Fruit fly (Drosophila melanogaster) whole organism, embryonic: Measurements from ENCODE around the gene Ubc6.

Source experiments
- ATbp ChIP-seq: fragments of 200-800 bp; sonication (Bioruptor generic); optimal IDR thresholded peaks from 2 replicates; lab custom pipeline; 2017; ENCODE audit warnings: missing biosample characterization, mild to moderate bottlenecking, missing genetic modification characterization, missing genetic modification reagents
- Asciz ChIP-seq: fragments of 200-800 bp; sonication (Bioruptor generic); optimal IDR thresholded peaks from 2 replicates; lab custom pipeline; 2017; ENCODE audit warnings: missing biosample characterization, mild to moderate bottlenecking, missing genetic modification characterization, missing genetic modification reagents
- CG1024 ChIP-seq: fragments of 200-800 bp; sonication (Bioruptor generic); IDR thresholded peaks from 2 replicates; pipeline ENCODE4 v1.3.6; 2022; ENCODE audit warnings: missing biosample characterization, missing genetic modification characterization
- CG11456 ChIP-seq: fragments of 200-800 bp; sonication (Bioruptor generic); IDR thresholded peaks from 3 replicates; pipeline ENCODE4 v1.3.6; 2022; ENCODE audit warnings: missing biosample characterization, missing genetic modification characterization
- CG12299 ChIP-seq: fragments of 200-800 bp; sonication (Bioruptor generic); optimal IDR thresholded peaks from 2 replicates; lab custom pipeline; 2018; ENCODE audit warnings: missing biosample characterization, mild to moderate bottlenecking, missing genetic modification characterization
- CG15011 ChIP-seq: fragments of 200-800 bp; sonication (Bioruptor generic); optimal IDR thresholded peaks from 3 replicates; lab custom pipeline; 2018; ENCODE audit warnings: missing biosample characterization, mild to moderate bottlenecking, missing genetic modification characterization
- CG17186 ChIP-seq: fragments of 200-800 bp; sonication (Bioruptor generic); optimal IDR thresholded peaks from 3 replicates; lab custom pipeline; 2017; ENCODE audit warnings: missing biosample characterization, missing genetic modification reagents, missing genetic modification characterization
- CG17361 ChIP-seq: fragments of 200-800 bp; sonication (Bioruptor generic); IDR thresholded peaks from 3 replicates; pipeline ENCODE4 v1.3.6; 2022; ENCODE audit warnings: missing biosample characterization, missing genetic modification characterization
- CG30020 ChIP-seq: fragments of 200-800 bp; optimal IDR thresholded peaks from 2 replicates; lab custom pipeline; 2019; ENCODE audit warnings: missing biosample characterization, mild to moderate bottlenecking, missing genetic modification characterization, moderate library complexity
- CG3726 ChIP-seq: fragments of 200-800 bp; sonication (Bioruptor generic); IDR thresholded peaks from 3 replicates; pipeline ENCODE4, ENCODE4 v1.3.6; 2022; ENCODE audit warnings: missing biosample characterization, missing genetic modification characterization
- CG43689 ChIP-seq: fragments of 200-800 bp; sonication (Bioruptor generic); IDR thresholded peaks from 2 replicates; pipeline ENCODE4 v1.3.6; 2022; ENCODE audit warnings: missing biosample characterization, missing genetic modification characterization
- CG4820 ChIP-seq: fragments of 200-800 bp; sonication (Bioruptor generic); optimal IDR thresholded peaks from 3 replicates; lab custom pipeline; 2016; ENCODE audit warnings: missing biosample characterization, missing genetic modification characterization
- CG6689 ChIP-seq: fragments of 200-800 bp; sonication (Bioruptor generic); IDR thresholded peaks from 2 replicates; pipeline ENCODE4 v1.3.6; 2022; ENCODE audit warnings: missing biosample characterization, missing genetic modification characterization
- CG8388 ChIP-seq: fragments of 200-800 bp; sonication (Bioruptor generic); optimal IDR thresholded peaks from 2 replicates; lab custom pipeline; 2019; ENCODE audit warnings: missing biosample characterization, mild to moderate bottlenecking, missing genetic modification characterization, moderate library complexity
- Camta ChIP-seq: fragments of 200-800 bp; sonication (Bioruptor generic); optimal IDR thresholded peaks from 2 replicates; lab custom pipeline; 2016; ENCODE audit warnings: missing biosample characterization, missing genetic modification characterization
- CrebB ChIP-seq: fragments of 200-800 bp; sonication (Bioruptor generic); optimal IDR thresholded peaks from 3 replicates; lab custom pipeline; 2018; ENCODE audit warnings: missing biosample characterization, mild to moderate bottlenecking, missing genetic modification characterization
- Deaf1 ChIP-seq: fragments of 200-800 bp; optimal IDR thresholded peaks from 3 replicates; lab custom pipeline; 2019; ENCODE audit warnings: missing biosample characterization, mild to moderate bottlenecking, missing genetic modification characterization, moderate library complexity
- Dll ChIP-seq: fragments of 200-800 bp; sonication (Bioruptor generic); IDR thresholded peaks from 4 replicates; pipeline ENCODE4 v1.3.6; 2022; ENCODE audit warnings: missing biosample characterization, missing genetic modification characterization; ENCODE audit not compliant: partially characterized antibody
- HHEX ChIP-seq: fragments of 200-800 bp; sonication (Bioruptor generic); optimal IDR thresholded peaks from 3 replicates; lab custom pipeline; 2017; ENCODE audit warnings: missing biosample characterization, mild to moderate bottlenecking, missing genetic modification characterization, missing genetic modification reagents
- HLHmδ ChIP-seq: fragments of 200-800 bp; sonication (Bioruptor generic); optimal IDR thresholded peaks from 2 replicates; lab custom pipeline; 2018; ENCODE audit warnings: missing biosample characterization, mild to moderate bottlenecking, missing genetic modification characterization, moderate library complexity
- MBD-R2 ChIP-seq: fragments of 200-800 bp; sonication (Bioruptor generic); IDR thresholded peaks from 2 replicates; pipeline ENCODE4 v1.3.6; 2022; ENCODE audit warnings: missing biosample characterization, missing genetic modification characterization
- Myb ChIP-seq: fragments of 200-800 bp; sonication (Bioruptor generic); optimal IDR thresholded peaks from 2 replicates; lab custom pipeline; 2016; ENCODE audit warnings: missing biosample characterization, missing genetic modification characterization
- Nf-YB ChIP-seq: fragments of 200-800 bp; sonication (Bioruptor generic); optimal IDR thresholded peaks from 3 replicates; lab custom pipeline; 2019; ENCODE audit warnings: missing biosample characterization, mild to moderate bottlenecking, missing genetic modification characterization, moderate library complexity
- TFAM ChIP-seq: fragments of 200-800 bp; sonication (Bioruptor generic); optimal IDR thresholded peaks from 2 replicates; lab custom pipeline; 2017; ENCODE audit warnings: missing biosample characterization, missing genetic modification characterization, inconsistent platforms
- amos ChIP-seq: fragments of 200-800 bp; sonication (Bioruptor generic); IDR thresholded peaks from 2 replicates; pipeline ENCODE4 v1.3.6; 2022; ENCODE audit warnings: missing biosample characterization, missing genetic modification characterization; ENCODE audit not compliant: partially characterized antibody
- bbx ChIP-seq: fragments of 200-800 bp; sonication (Bioruptor generic); IDR thresholded peaks from 2 replicates; pipeline ENCODE4 v1.3.6; 2022; ENCODE audit warnings: missing biosample characterization, missing genetic modification characterization; ENCODE audit not compliant: partially characterized antibody
- cato ChIP-seq: fragments of 200-800 bp; sonication (Bioruptor generic); optimal IDR thresholded peaks from 2 replicates; lab custom pipeline; 2016; ENCODE audit warnings: missing biosample characterization, missing genetic modification characterization, borderline replicate concordance
- esg ChIP-seq: fragments of 200-800 bp; sonication (Bioruptor generic); conservative IDR thresholded peaks from 2 replicates; pipeline ENCODE4 v1.3.6; 2022; ENCODE audit warnings: missing biosample characterization, missing genetic modification characterization
- eyg ChIP-seq: fragments of 200-800 bp; sonication (Bioruptor generic); optimal IDR thresholded peaks from 3 replicates; lab custom pipeline; 2016; ENCODE audit warnings: missing biosample characterization, missing genetic modification characterization
- gce ChIP-seq: fragments of 200-800 bp; sonication (Bioruptor generic); IDR thresholded peaks from 3 replicates; pipeline ENCODE4 v1.3.6; 2022; ENCODE audit warnings: missing biosample characterization, missing genetic modification characterization
- gt ChIP-seq: fragments of 200-800 bp; sonication (Bioruptor generic); IDR thresholded peaks from 2 replicates; pipeline ENCODE4 v1.3.6; 2022; ENCODE audit warnings: missing biosample characterization, missing genetic modification characterization
- hth ChIP-seq: fragments of >200 bp; optimal IDR thresholded peaks from 2 replicates; lab custom pipeline; 2017; ENCODE audit warnings: inconsistent platforms
- kah ChIP-seq: fragments of 200-800 bp; sonication (Bioruptor generic); optimal IDR thresholded peaks from 2 replicates; lab custom pipeline; 2018; ENCODE audit warnings: missing biosample characterization, mild to moderate bottlenecking, missing genetic modification characterization
- nau ChIP-seq: fragments of 200-800 bp; sonication (Bioruptor generic); optimal IDR thresholded peaks from 3 replicates; lab custom pipeline; 2017; ENCODE audit warnings: missing biosample characterization, mild to moderate bottlenecking, missing genetic modification characterization, missing genetic modification reagents
- otp ChIP-seq: fragments of 200-800 bp; sonication (Bioruptor generic); IDR thresholded peaks from 3 replicates; pipeline ENCODE4, ENCODE4 v1.3.6; 2022; ENCODE audit warnings: missing biosample characterization, missing genetic modification characterization
- phol ChIP-seq: fragments of 200-800 bp; sonication (Bioruptor generic); optimal IDR thresholded peaks from 3 replicates; lab custom pipeline; 2018; ENCODE audit warnings: missing biosample characterization, mild to moderate bottlenecking, missing genetic modification characterization, moderate library complexity
- psq ChIP-seq: fragments of 200-800 bp; sonication (Bioruptor generic); optimal IDR thresholded peaks from 2 replicates; lab custom pipeline; 2017; ENCODE audit warnings: missing biosample characterization, missing genetic modification characterization
- run ChIP-seq: fragments of 200-800 bp; sonication (Bioruptor generic); optimal IDR thresholded peaks from 3 replicates; lab custom pipeline; 2018; ENCODE audit warnings: missing biosample characterization, mild to moderate bottlenecking, missing genetic modification characterization
- salm ChIP-seq: fragments of 200-800 bp; sonication (Bioruptor generic); optimal IDR thresholded peaks from 2 replicates; lab custom pipeline; 2018; ENCODE audit warnings: missing biosample characterization, mild to moderate bottlenecking, missing genetic modification characterization
- sens ChIP-seq: fragments of 200-800 bp; sonication (Bioruptor generic); peaks from one replicate; lab custom pipeline; 2016; ENCODE audit warnings: missing biosample characterization, missing genetic modification characterization
- shn ChIP-seq: fragments of 200-800 bp; sonication (Bioruptor generic); optimal IDR thresholded peaks from 3 replicates; lab custom pipeline; 2016; ENCODE audit warnings: missing biosample characterization, missing genetic modification characterization
- sisA ChIP-seq: fragments of 200-800 bp; sonication (Bioruptor generic); IDR thresholded peaks from 2 replicates; pipeline ENCODE4 v1.3.6; 2022; ENCODE audit warnings: missing biosample characterization, missing genetic modification characterization
- tio ChIP-seq: fragments of 200-800 bp; sonication (Bioruptor generic); optimal IDR thresholded peaks from 2 replicates; lab custom pipeline; 2017; ENCODE audit warnings: missing biosample characterization, missing genetic modification characterization, inconsistent platforms
- toy ChIP-seq: fragments of 200-800 bp; sonication (Bioruptor generic); IDR thresholded peaks from 2 replicates; pipeline ENCODE4 v1.3.6; 2022; ENCODE audit warnings: missing biosample characterization, missing genetic modification characterization
- ttk ChIP-seq: fragments of 200-800 bp; sonication (Bioruptor generic); IDR thresholded peaks from 2 replicates; pipeline ENCODE4 v2.1.2; 2022; ENCODE audit warnings: missing biosample characterization, missing genetic modification characterization
- tup ChIP-seq: fragments of 200-800 bp; sonication (Bioruptor generic); optimal IDR thresholded peaks from 2 replicates; lab custom pipeline; 2016; ENCODE audit warnings: missing biosample characterization, mild to moderate bottlenecking, missing genetic modification characterization, moderate library complexity
- twi ChIP-seq: fragments of 200-800 bp; optimal IDR thresholded peaks from 2 replicates; lab custom pipeline; 2019; ENCODE audit warnings: missing biosample characterization, mild to moderate bottlenecking, missing genetic modification characterization, moderate library complexity
- unpg ChIP-seq: fragments of 200-800 bp; sonication (Bioruptor generic); optimal IDR thresholded peaks from 3 replicates; lab custom pipeline; 2018; ENCODE audit warnings: missing biosample characterization, mild to moderate bottlenecking, missing genetic modification characterization, moderate library complexity
- zen ChIP-seq: fragments of 200-800 bp; sonication (Bioruptor generic); optimal IDR thresholded peaks from 3 replicates; lab custom pipeline; 2018; ENCODE audit warnings: missing biosample characterization, mild to moderate bottlenecking, missing genetic modification characterization, moderate library complexity
- zfh1 ChIP-seq: fragments of 200-800 bp; sonication (Bioruptor generic); IDR thresholded peaks from 3 replicates; pipeline ENCODE4 v1.3.6; 2022; ENCODE audit warnings: missing biosample characterization, missing genetic modification characterization

The Ubc6 gene

dm6 chr3R:4995549-4996277 lies 43.2 kb upstream of the Ubc6 start (continued):
- no peak for TF ChIP-seq CG15011 (GFP tag; lab: Kevin White, UChicago)
- TF ChIP-seq esg = 0 out of 2 replicates have a peak, but pooled peaks have one; percentile 11
- TF ChIP-seq HHEX (GFP tag; lab: Kevin White, UChicago) = no peak
- TF ChIP-seq ATbp = no peak
- peak; percentile 6 for TF ChIP-seq unpg (GFP tag; lab: Kevin White, UChicago)
- no peak for TF ChIP-seq MBD-R2 (GFP tag; lab: Robert Waterston, UW)
- TF ChIP-seq eyg (GFP tag; lab: Kevin White, UChicago) = no peak
- TF ChIP-seq Asciz = peak; percentile 18
- TF ChIP-seq hth (lab: Kevin White, UChicago) = no peak
- TF ChIP-seq run = peak; percentile 6
- no peak for TF ChIP-seq gt (GFP tag; lab: Robert Waterston, UW)
- TF ChIP-seq otp (GFP tag; lab: Robert Waterston, UW) = 0 out of 3 replicates have a peak, but pooled peaks have one; percentile 13
- TF ChIP-seq Deaf1 = peak; percentile 76
- TF ChIP-seq CG17186 (GFP tag; lab: Kevin White, UChicago) = no peak
- no peak for TF ChIP-seq cato (GFP tag; lab: Kevin White, UChicago)
- TF ChIP-seq CrebB = peak; percentile 9
- TF ChIP-seq Nf-YB (GFP tag; lab: Kevin White, UChicago) = no peak
- no peak for TF ChIP-seq nau (GFP tag; lab: Kevin White, UChicago)
- TF ChIP-seq tup (GFP tag; lab: Kevin White, UChicago) = no peak
- TF ChIP-seq CG8388 = peak; percentile 27
- no peak for TF ChIP-seq toy (GFP tag; lab: Robert Waterston, UW)
- TF ChIP-seq shn (GFP tag; lab: Kevin White, UChicago) = peak; percentile 10
- TF ChIP-seq Camta (GFP tag; lab: Kevin White, UChicago) = no peak
- no peak for TF ChIP-seq CG30020 (tag; lab: Kevin White, UChicago)
- TF ChIP-seq sisA (GFP tag; lab: Robert Waterston, UW) = peak; percentile 22; the same call in 1 of the 2 replicates
- TF ChIP-seq CG17361 (GFP tag; lab: Robert Waterston, UW) = peak; percentile 56; the same call in 2 of the 3 replicates
- TF ChIP-seq phol = peak; percentile 39
- TF ChIP-seq psq (GFP tag; lab: Kevin White, UChicago) = no peak
- peak; percentile 10 for TF ChIP-seq HLHmδ (GFP tag; lab: Kevin White, UChicago)
- no peak for TF ChIP-seq kah (GFP tag; lab: Kevin White, UChicago)
- TF ChIP-seq ttk (GFP tag; lab: Robert Waterston, UW) = no peak
- no peak for TF ChIP-seq zen (tag; lab: Kevin White, UChicago)
- peak; percentile 30; the same call in 1 of the 2 replicates for TF ChIP-seq CG6689 (GFP tag; lab: Robert Waterston, UW)
- TF ChIP-seq TFAM (GFP tag; lab: Kevin White, UChicago) = no peak
- TF ChIP-seq CG12299 (tag; lab: Kevin White, UChicago) = no peak
- no peak for TF ChIP-seq CG3726
- TF ChIP-seq gce (GFP tag; lab: Robert Waterston, UW) = no peak
- TF ChIP-seq Myb (GFP tag; lab: Kevin White, UChicago) = no peak
- no peak for TF ChIP-seq CG11456 (GFP tag; lab: Robert Waterston, UW)
- TF ChIP-seq bbx = no peak
- TF ChIP-seq CG1024 (GFP tag; lab: Robert Waterston, UW) = 0 out of 2 replicates have a peak, but pooled peaks have one; percentile 7
- no peak for TF ChIP-seq salm (tag; lab: Kevin White, UChicago)
- no peak for TF ChIP-seq CG4820 (GFP tag; lab: Kevin White, UChicago)
- TF ChIP-seq amos (GFP tag; lab: Robert Waterston, UW) = no peak
- TF ChIP-seq twi (tag; lab: Kevin White, UChicago) = peak; percentile 71
- TF ChIP-seq tio = peak; percentile 2
- peak; percentile 91 for TF ChIP-seq sens (GFP tag; lab: Kevin White, UChicago)
- TF ChIP-seq zfh1 = peak; percentile 53; the same call in 2 of the 3 replicates
- no peak for TF ChIP-seq Dll (GFP tag; lab: Robert Waterston, UW)
- no peak for TF ChIP-seq CG43689 (GFP tag; lab: Robert Waterston, UW)
